Worm (Caenorhabditis elegans) whole organism, L2 larva: ENCODE results near the gene cdh-10.

Source experiments
- C34F6.9 ChIP-seq: fragments of 150-350 bp; optimal IDR thresholded peaks from 2 replicates; lab custom pipeline; 2014; ENCODE audit warnings: missing biosample characterization, missing genetic modification characterization
- F13H6.1 ChIP-seq: sonication (generic microtip); optimal IDR thresholded peaks from 2 replicates; lab custom pipeline; 2016; ENCODE audit warnings: missing genetic modification characterization, missing compliant biosample characterization
- ZK546.5 ChIP-seq: sonication (generic microtip); optimal IDR thresholded peaks from 2 replicates; lab custom pipeline; 2017; ENCODE audit warnings: missing biosample characterization, missing genetic modification characterization
- alr-1 ChIP-seq: fragments of 150-350 bp; optimal IDR thresholded peaks from 2 replicates; lab custom pipeline; 2014; ENCODE audit warnings: missing biosample characterization, missing genetic modification characterization
- aly-2 ChIP-seq: fragments of 150-350 bp; optimal IDR thresholded peaks from 2 replicates; lab custom pipeline; 2014; ENCODE audit warnings: missing biosample characterization, missing genetic modification characterization
- ama-1 ChIP-seq: fragments of 150-350 bp; optimal IDR thresholded peaks from 2 replicates; lab custom pipeline; 2018; ENCODE audit warnings: inconsistent platforms
- blmp-1 ChIP-seq: sonication (generic microtip); optimal IDR thresholded peaks from 2 replicates; lab custom pipeline; 2017; ENCODE audit warnings: missing genetic modification characterization, mild to moderate bottlenecking, missing compliant biosample characterization, antibody characterized with exemption, moderate library complexity; ENCODE audit not compliant: insufficient read depth
- ceh-16 ChIP-seq: fragments of 150-350 bp; optimal IDR thresholded peaks from 2 replicates; lab custom pipeline; 2014; ENCODE audit warnings: missing biosample characterization, missing genetic modification characterization
- egl-27 ChIP-seq: sonication (generic microtip); optimal IDR thresholded peaks from 3 replicates; lab custom pipeline; 2017; ENCODE audit warnings: missing biosample characterization, missing genetic modification reagents, missing genetic modification characterization
- elt-1 ChIP-seq: fragments of 150-350 bp; optimal IDR thresholded peaks from 2 replicates; lab custom pipeline; 2014; ENCODE audit warnings: missing biosample characterization, missing genetic modification characterization
- elt-3 ChIP-seq: sonication (generic microtip); optimal IDR thresholded peaks from 2 replicates; lab custom pipeline; 2017; ENCODE audit warnings: missing biosample characterization, missing genetic modification characterization
- fos-1 ChIP-seq: fragments of 150-350 bp; optimal IDR thresholded peaks from 2 replicates; lab custom pipeline; 2014; ENCODE audit warnings: missing biosample characterization, missing genetic modification characterization
- gmeb-1 ChIP-seq: fragments of 150-350 bp; optimal IDR thresholded peaks from 2 replicates; lab custom pipeline; 2014; ENCODE audit warnings: missing biosample characterization, missing genetic modification characterization
- lin-11 ChIP-seq: fragments of 150-350 bp; sonication (generic microtip); optimal IDR thresholded peaks from 2 replicates; lab custom pipeline; 2014; ENCODE audit warnings: missing biosample characterization, missing genetic modification characterization, inconsistent platforms, mixed read lengths
- lin-39 ChIP-seq: fragments of 150-350 bp; optimal IDR thresholded peaks from 2 replicates; lab custom pipeline; 2014; ENCODE audit warnings: missing biosample characterization, missing genetic modification reagents, missing genetic modification characterization
- lsy-2 ChIP-seq, 2 experiments: fragments of 150-350 bp in 1 of 2; sonication (generic microtip) in 1 of 2; optimal IDR thresholded peaks; 2 replicates each; lab custom pipeline; 2014 to 2017; ENCODE audit warnings: missing biosample characterization in 2 of 2, missing genetic modification characterization in 2 of 2
- mab-5 ChIP-seq: fragments of 150-350 bp; optimal IDR thresholded peaks from 2 replicates; lab custom pipeline; 2014; ENCODE audit warnings: missing biosample characterization, missing genetic modification characterization
- mdl-1 ChIP-seq, 2 experiments: fragments of 150-350 bp in 1 of 2; sonication (generic microtip) in 1 of 2; optimal IDR thresholded peaks; 2 replicates each; lab custom pipeline; 2017; ENCODE audit warnings: missing biosample characterization in 2 of 2, missing genetic modification characterization in 2 of 2
- nhr-12 ChIP-seq: fragments of 150-350 bp; optimal IDR thresholded peaks from 2 replicates; lab custom pipeline; 2014; ENCODE audit warnings: missing biosample characterization, missing genetic modification characterization
- nhr-129 ChIP-seq: fragments of 150-350 bp; optimal IDR thresholded peaks from 2 replicates; lab custom pipeline; 2014; ENCODE audit warnings: missing biosample characterization, missing genetic modification characterization
- nhr-23 ChIP-seq: fragments of 150-350 bp; optimal IDR thresholded peaks from 2 replicates; lab custom pipeline; 2014; ENCODE audit warnings: missing biosample characterization, missing genetic modification reagents, missing genetic modification characterization
- nhr-237 ChIP-seq: fragments of 150-350 bp; optimal IDR thresholded peaks from 2 replicates; lab custom pipeline; 2014; ENCODE audit warnings: missing biosample characterization, missing genetic modification characterization
- nhr-6 ChIP-seq: fragments of 150-350 bp; optimal IDR thresholded peaks from 2 replicates; lab custom pipeline; 2014; ENCODE audit warnings: missing biosample characterization, missing genetic modification characterization
- nhr-77 ChIP-seq: fragments of 150-350 bp; optimal IDR thresholded peaks from 2 replicates; lab custom pipeline; 2014; ENCODE audit warnings: missing biosample characterization, missing genetic modification characterization
- peb-1 ChIP-seq: fragments of 150-350 bp; optimal IDR thresholded peaks from 2 replicates; lab custom pipeline; 2014; ENCODE audit warnings: missing biosample characterization, missing genetic modification characterization
- sem-4 ChIP-seq: fragments of 150-350 bp; optimal IDR thresholded peaks from 2 replicates; lab custom pipeline; 2014; ENCODE audit warnings: missing biosample characterization, missing genetic modification reagents, missing genetic modification characterization
- skn-1 ChIP-seq: sonication (generic microtip); optimal IDR thresholded peaks from 2 replicates; lab custom pipeline; 2017; ENCODE audit warnings: missing biosample characterization, missing genetic modification characterization
- sma-3 ChIP-seq: sonication (generic microtip); optimal IDR thresholded peaks from 2 replicates; lab custom pipeline; 2016; ENCODE audit warnings: missing genetic modification reagents, missing genetic modification characterization, missing compliant biosample characterization
- sma-9 ChIP-seq, 2 experiments: fragments of 150-350 bp in 1 of 2; sonication (generic microtip) in 1 of 2; optimal IDR thresholded peaks; 2 replicates each; lab custom pipeline; 2014 to 2016; ENCODE audit warnings: missing genetic modification characterization in 2 of 2, mild to moderate bottlenecking in 1 of 2, missing biosample characterization in 1 of 2, missing compliant biosample characterization in 1 of 2, missing genetic modification reagents in 1 of 2, moderate library complexity in 1 of 2
- snpc-4 ChIP-seq: fragments of 150-350 bp; optimal IDR thresholded peaks from 2 replicates; lab custom pipeline; 2014; ENCODE audit warnings: missing biosample characterization, missing genetic modification characterization
- unc-39 ChIP-seq: fragments of 150-350 bp; optimal IDR thresholded peaks from 2 replicates; lab custom pipeline; 2014; ENCODE audit warnings: missing biosample characterization, missing genetic modification characterization
- unc-55 ChIP-seq: fragments of 150-350 bp; sonication (generic microtip); optimal IDR thresholded peaks from 3 replicates; lab custom pipeline; 2014; ENCODE audit warnings: missing biosample characterization, missing genetic modification reagents, missing genetic modification characterization
- unc-62 ChIP-seq: fragments of 150-350 bp; optimal IDR thresholded peaks from 2 replicates; lab custom pipeline; 2014; ENCODE audit warnings: missing biosample characterization, missing genetic modification reagents, missing genetic modification characterization
- zag-1 ChIP-seq: fragments of 150-350 bp; optimal IDR thresholded peaks from 2 replicates; lab custom pipeline; 2014; ENCODE audit warnings: missing biosample characterization, missing genetic modification characterization
- ztf-1 ChIP-seq: fragments of 200-800 bp; sonication (Bioruptor generic); conservative IDR thresholded peaks from 2 replicates; pipeline ENCODE4 v1.3.6; 2022; ENCODE audit warnings: missing genetic modification characterization, missing compliant biosample characterization
- ztf-11 ChIP-seq: sonication (generic microtip); optimal IDR thresholded peaks from 2 replicates; lab custom pipeline; 2017; ENCODE audit warnings: missing biosample characterization, missing genetic modification characterization
- ztf-4 ChIP-seq: fragments of 150-350 bp; optimal IDR thresholded peaks from 2 replicates; lab custom pipeline; 2014; ENCODE audit warnings: missing biosample characterization, missing genetic modification characterization

The cdh-10 gene

ce11 chrIV:2398317-2398716 lies 64.9 kb downstream of the cdh-10 start:
- TF ChIP-seq zag-1 (tag; lab: Kevin White, UChicago) (no peak), lin-11 (tag; lab: Kevin White, UChicago) (no peak), alr-1 (tag; lab: Kevin White, UChicago) (no peak), ceh-16 (tag; lab: Kevin White, UChicago) (no peak), nhr-6 (no peak), ZK546.5 (tag; lab: Kevin White, UChicago) (no peak), unc-39 (no peak), nhr-77 (tag; lab: Kevin White, UChicago) (no peak), aly-2 (tag; lab: Kevin White, UChicago) (no peak)
- TF ChIP-seq, all 48 proteins: peak for 0

- TF ChIP-seq elt-3 (tag; lab: Kevin White, UChicago) (no peak), egl-27 (tag; lab: Kevin White, UChicago) (no peak), nhr-12 (tag; lab: Kevin White, UChicago) (no peak), sma-3 (no peak), ztf-11 (tag; lab: Kevin White, UChicago) (no peak), skn-1 (tag; lab: Kevin White, UChicago) (no peak), sma-9 (GFP tag; optimal IDR thresholded peaks at IDR 0.05; lab: Kevin White, UChicago) (no peak), sma-9 (tag; optimal IDR thresholded peaks at IDR 0.05; lab: Kevin White, UChicago) (no peak), unc-55 (GFP tag; lab: Kevin White, UChicago) (no peak), nhr-23 (tag; lab: Kevin White, UChicago) (no peak), peb-1 (no peak), C34F6.9 (tag; lab: Kevin White, UChicago) (no peak), fos-1 (tag; lab: Kevin White, UChicago) (no peak), lsy-2 (tag; optimal IDR thresholded peaks at IDR 0.05; lab: Kevin White, UChicago) (no peak), ceh-16 (tag; lab: Kevin White, UChicago) (no peak), unc-62 (GFP tag; lab: Kevin White, UChicago) (no peak), gmeb-1 (tag; lab: Kevin White, UChicago) (no peak), mdl-1 (tag; optimal IDR thresholded peaks at IDR 0.05; lab: Kevin White, UChicago) (no peak), alr-1 (tag; lab: Kevin White, UChicago) (no peak), nhr-129 (tag; lab: Kevin White, UChicago) (no peak)
Observed at ce11 chrIV:2395997-2396396, 67.2 kb downstream of the cdh-10 start.

ce11 chrIV:2393023-2393422 lies 70.1 kb downstream of the cdh-10 start:
- TF ChIP-seq zag-1 (tag; lab: Kevin White, UChicago): no peak
- no peak for TF ChIP-seq nhr-237 (tag; lab: Kevin White, UChicago)
- TF ChIP-seq ztf-1: no peak
- no peak for TF ChIP-seq ztf-4 (tag; lab: Kevin White, UChicago)
- no peak for TF ChIP-seq gmeb-1 (tag; lab: Kevin White, UChicago)
- no peak for TF ChIP-seq nhr-23 (tag; lab: Kevin White, UChicago)
- TF ChIP-seq mab-5 (tag; lab: Kevin White, UChicago): no peak
- no peak for TF ChIP-seq alr-1 (tag; lab: Kevin White, UChicago)
- no peak for TF ChIP-seq elt-1
- no peak for TF ChIP-seq F13H6.1 (tag; lab: Kevin White, UChicago)
- TF ChIP-seq elt-3 (tag; lab: Kevin White, UChicago): no peak
- TF ChIP-seq lin-39 (tag; lab: Kevin White, UChicago): no peak
- TF ChIP-seq blmp-1 (tag; lab: Kevin White, UChicago): no peak
- TF ChIP-seq ZK546.5 (tag; lab: Kevin White, UChicago): no peak
- TF ChIP-seq aly-2 (tag; lab: Kevin White, UChicago): no peak
- TF ChIP-seq sem-4 (tag; lab: Kevin White, UChicago): no peak

ce11 chrIV:2391809-2392208 lies 71.4 kb downstream of the cdh-10 start:
- TF ChIP-seq peb-1 (no peak), lsy-2 (tag; optimal IDR thresholded peaks at IDR 0.05; lab: Kevin White, UChicago) (no peak), sma-3 (no peak), ZK546.5 (tag; lab: Kevin White, UChicago) (no peak), zag-1 (tag; lab: Kevin White, UChicago) (no peak), unc-62 (GFP tag; lab: Kevin White, UChicago) (no peak), unc-55 (GFP tag; lab: Kevin White, UChicago) (no peak), F13H6.1 (tag; lab: Kevin White, UChicago) (no peak), ama-1 (lab: Kevin White, UChicago) (no peak), mdl-1 (tag; optimal IDR thresholded peaks at IDR 0.05; lab: Kevin White, UChicago) (no peak), skn-1 (tag; lab: Kevin White, UChicago) (no peak), gmeb-1 (tag; lab: Kevin White, UChicago) (no peak), snpc-4 (tag; lab: Kevin White, UChicago) (no peak), blmp-1 (tag; lab: Kevin White, UChicago) (no peak)
